Fruit fly (Drosophila melanogaster): ENCODE results near the gene dgrn.

dgrn gene

DNA sequence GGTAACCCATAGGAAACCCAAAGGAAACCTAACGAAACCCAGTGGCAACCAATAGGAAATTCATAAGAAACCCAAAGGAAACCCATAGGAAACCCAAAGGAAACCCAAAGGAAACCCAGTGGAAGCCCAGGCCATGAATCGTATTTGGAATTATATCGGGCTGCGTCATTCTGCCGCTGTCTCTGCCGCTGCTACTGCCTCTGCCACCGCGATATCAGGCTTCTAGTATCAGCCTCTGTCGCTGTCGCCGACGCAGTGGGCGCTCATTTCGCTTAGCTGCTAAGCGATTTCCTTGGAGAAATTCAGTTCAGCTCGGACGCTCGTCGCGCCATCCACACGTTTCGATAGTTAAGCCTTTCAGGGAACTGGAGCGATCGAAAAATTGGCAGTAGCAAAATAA lies 6.9 kb downstream of the dgrn start, which contains the start of gene CG1208:
Gene CG1208 (plus strand): TSS at position 301 of the 400 bp plus-strand sequence.
- TF ChIP-seq noc (tag; optimal IDR thresholded peaks at IDR 0.05): no peak

DNA sequence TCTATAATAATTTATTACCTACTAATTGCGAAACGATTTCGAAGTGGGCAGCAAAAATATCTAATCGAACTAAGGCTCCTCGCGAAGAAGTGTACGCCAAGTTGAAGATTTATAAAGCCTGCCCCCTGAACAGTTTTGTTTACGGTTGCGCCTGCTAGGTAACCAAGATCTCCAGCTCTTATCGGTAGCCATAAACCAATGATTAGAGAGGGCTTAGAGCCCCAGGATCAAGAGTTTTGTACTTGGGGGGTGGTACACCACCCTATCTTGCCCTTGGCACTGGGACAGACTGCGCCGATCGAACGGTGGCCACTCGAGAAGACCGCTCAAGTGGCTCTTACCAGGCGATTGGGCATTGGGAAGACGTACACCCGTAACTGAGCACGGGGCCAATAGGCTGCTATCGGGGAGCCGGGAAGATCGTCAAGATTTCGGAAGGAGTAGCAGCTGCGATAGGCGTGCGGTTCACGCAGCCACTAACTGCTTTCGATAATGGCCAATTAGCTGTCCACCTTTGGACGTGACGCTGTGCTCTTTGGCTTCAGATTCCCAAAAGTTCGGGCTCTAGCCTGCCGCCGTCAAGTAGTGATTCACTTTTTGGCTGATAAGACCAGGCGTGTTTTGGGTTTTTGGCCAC lies 8.0 kb downstream of the dgrn start:
- TF ChIP-seq noc (tag; optimal IDR thresholded peaks at IDR 0.05): peak; percentile 82

DNA sequence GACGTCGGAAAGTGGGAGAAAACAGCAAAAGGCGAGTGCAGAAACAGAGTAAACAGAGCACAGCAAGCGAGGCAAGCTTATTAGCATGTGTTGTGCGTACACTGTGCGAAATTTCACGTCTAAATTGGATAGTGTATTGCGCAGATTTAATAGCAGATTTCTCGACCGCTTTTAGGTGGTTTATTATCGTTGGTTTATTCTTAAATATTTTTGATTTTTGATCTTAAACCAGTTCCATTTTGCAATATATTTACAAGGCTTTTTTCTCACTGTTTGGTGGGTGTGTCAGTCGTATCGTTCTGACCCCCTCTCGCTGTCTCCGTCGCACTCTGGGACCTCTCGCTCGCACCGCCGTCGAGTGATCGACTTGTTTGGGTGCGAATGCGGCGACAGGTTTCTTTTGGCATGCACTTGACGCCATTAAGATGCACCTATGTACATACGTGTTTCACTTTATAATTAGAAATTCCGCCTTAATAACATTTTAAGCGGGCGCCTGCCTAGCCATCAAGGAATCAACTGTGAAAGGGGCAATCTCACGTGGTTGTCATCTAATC lies 9.6 kb downstream of the dgrn start:
- no peak for TF ChIP-seq noc (tag; optimal IDR thresholded peaks at IDR 0.05)

DNA sequence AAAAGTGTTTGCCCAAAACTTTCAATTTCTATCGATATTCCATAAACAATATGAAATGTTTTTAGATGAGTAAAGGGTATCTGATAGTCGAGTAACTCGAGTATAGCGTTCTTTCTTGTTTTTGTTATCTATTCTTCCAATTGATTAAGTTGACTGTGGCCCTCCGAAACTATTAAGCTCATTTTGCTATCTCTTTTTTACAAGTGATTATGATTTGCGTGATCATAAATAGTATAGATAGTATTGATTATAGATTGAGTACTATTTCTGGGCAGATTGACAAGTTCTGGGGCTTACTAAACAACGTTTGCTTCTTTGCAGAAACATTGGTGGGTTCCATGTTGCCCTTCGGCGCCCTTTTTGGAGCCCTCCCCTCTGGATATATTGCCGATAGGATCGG lies 12.1 kb downstream of the dgrn start:
- no peak for TF ChIP-seq noc (tag; optimal IDR thresholded peaks at IDR 0.05)

DNA sequence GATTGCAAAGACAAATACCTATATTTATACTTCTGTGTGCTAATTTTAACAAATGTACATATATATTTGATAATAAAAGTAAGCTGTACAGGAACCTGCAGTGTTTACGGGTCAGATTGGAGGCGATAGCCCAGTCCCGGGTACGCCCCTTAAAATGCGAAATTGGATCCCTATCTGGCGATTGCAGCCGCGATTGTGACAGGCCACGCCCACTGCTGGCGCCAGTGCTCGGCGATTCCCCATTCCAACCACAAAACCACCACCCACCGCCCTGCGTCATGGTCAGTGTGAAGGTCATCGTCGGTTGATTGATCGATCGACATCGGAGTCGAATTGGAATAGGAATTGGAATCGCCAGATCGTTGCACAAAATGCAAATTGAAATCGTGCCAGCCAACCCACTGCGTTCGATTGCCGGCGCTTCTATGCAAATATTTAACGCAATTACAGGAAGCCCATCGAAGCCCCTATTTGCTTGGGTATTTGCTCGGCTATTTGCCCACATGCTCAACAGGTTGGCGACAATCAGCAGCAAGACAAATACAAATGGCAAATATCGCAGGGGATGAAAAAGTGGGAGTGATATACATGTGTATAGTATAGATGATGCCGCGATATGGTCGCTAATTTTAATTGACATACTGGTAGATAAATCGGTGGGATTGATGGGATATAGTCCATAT lies 14.4 kb downstream of the dgrn start:
- TF ChIP-seq noc (tag; optimal IDR thresholded peaks at IDR 0.05): no peak

DNA sequence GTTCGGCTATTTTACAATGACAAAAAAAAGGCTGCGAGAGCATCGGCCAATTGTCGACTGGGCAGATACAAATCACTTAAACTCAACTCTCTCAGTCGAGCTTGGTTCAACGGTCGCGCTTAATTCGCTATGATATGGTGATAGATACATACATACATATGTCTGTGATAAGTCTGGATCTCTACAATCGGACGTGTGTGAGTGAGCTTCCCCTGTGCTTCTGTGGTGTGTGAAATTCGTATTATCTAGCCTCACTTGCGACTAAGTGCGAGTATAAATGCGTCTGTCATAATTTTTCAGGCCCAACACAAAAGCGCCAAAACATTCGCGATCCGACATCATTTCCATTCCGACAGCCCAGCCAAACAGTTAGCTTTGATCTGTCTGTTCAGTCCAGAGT lies 16.5 kb downstream of the dgrn start, which contains the start of gene CG1213:
Gene CG1213 (plus strand): TSS at position 301 of the 400 bp plus-strand sequence.
- TF ChIP-seq noc (tag; optimal IDR thresholded peaks at IDR 0.05): no peak

DNA sequence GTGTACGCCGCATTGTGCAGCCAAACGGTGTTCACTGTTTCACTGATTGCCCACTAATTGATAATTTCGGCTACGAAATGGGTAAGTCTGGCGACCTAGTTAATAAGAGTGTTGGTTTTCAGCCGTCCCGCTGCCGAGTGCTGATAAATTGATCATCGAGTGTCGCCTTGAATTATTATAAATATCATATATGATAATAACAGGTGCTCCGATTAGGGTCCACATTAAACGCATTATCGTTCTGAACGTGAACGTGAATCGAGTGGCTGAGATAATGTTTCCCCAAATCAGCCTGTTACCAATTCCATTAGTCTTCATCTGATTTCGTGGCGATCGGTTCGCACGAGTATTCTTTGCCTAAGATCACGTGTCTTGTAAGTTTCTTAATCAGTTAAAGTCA lies 16.9 kb downstream of the dgrn start:
- no peak for TF ChIP-seq noc (tag; optimal IDR thresholded peaks at IDR 0.05)

DNA sequence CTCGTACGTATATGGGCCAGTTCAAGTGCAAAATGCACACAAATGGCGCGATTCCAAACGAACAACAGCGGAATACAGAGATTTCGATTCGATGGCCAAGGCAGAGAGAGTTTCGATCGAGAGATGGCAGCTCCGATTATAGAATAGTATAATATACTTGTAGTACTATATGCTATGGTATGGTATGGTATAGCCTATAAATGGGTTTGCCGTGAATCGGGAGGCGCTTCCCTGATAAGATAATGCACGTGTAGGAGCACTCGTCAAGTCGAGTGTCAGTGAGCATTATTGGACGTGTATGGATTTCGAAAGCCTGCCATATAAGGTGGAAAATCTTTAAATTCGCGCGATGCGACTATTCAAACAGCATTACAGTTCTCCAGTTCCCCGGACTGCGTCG lies 19.1 kb downstream of the dgrn start:
- TF ChIP-seq noc (tag; optimal IDR thresholded peaks at IDR 0.05): no peak

DNA sequence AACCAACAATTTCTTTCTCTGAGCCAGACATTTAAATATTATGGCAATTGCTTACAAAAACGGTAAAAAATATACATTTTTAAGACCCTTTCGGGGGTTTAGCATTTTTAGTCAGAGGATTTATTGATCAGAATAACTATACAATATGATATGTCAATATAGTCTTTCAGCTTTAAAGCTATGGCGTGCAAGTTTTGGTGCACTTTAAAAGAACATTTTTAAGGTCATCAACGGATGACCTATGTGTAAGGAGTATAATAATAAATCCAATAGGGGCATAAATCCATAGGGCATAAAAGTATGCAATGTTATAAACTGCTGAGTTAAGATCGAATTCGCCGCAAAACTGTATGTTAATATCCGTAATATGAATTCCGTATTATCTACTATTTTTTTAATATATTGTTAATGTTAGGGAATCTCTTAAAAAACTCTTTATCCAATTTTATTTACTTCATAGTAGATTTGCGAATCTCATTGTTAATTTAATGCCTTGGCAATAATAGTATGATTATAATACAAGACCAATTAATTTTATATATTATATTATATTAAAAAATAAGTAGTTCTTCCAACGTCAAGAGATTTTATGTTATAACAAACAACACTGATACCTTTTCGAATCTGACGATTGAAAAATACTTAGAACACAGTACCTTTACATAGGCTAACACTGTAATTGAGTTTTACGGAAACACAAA lies 22.3 kb downstream of the dgrn start, which contains the start of gene CG14676:
Gene CG14676 (plus strand): TSS at position 651 of the 701 bp plus-strand sequence.
- no peak for TF ChIP-seq noc (tag; optimal IDR thresholded peaks at IDR 0.05)

DNA sequence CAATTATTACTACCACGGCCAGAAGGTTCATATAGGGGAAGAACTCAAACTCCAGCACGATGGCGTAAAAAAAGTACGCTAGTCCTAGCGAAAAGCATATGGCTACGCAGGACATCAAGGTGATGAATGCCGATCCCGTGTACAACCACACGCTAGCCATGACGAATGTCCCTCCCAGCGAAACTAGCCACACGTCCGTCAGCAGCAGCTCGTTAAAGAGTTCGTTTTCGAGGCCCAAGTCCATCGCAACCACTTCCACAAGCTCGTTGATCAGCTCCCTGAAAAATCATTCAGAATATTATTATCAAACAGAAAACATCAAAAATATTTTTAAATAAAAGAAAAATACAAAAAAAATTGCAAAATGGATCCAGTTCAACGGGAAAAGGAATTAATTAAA lies 28.6 kb downstream of the dgrn start, which contains the start of gene CG34287:
Gene CG34287 (plus strand): TSS at position 301 of the 400 bp plus-strand sequence.
- TF ChIP-seq noc (tag; optimal IDR thresholded peaks at IDR 0.05): no peak

DNA sequence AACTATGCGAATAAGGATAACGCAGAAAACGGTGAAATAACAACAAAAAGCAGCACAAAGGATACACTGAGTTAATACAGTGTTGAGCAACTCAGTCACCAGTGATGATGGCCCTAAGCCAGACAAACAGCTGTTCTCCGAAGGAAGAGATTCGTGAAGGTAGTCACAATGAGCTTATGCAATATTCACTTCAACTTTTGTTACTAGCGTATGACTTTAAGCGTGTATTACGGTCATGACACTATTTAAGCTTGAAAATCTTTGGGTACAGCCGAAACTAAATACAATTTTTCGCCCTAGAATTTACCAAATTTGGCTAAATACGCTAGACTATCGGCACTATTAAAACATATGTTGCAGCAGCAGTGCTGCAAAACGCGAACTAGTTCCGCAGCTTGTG lies 31.8 kb downstream of the dgrn start, which contains the start of the genes disp and ECSIT:
Gene disp (minus strand): TSS at position 97 of the 400 bp plus-strand sequence.
Gene ECSIT (plus strand): TSS at position 371 of the 400 bp plus-strand sequence.
- no peak for TF ChIP-seq noc (tag; optimal IDR thresholded peaks at IDR 0.05)

DNA sequence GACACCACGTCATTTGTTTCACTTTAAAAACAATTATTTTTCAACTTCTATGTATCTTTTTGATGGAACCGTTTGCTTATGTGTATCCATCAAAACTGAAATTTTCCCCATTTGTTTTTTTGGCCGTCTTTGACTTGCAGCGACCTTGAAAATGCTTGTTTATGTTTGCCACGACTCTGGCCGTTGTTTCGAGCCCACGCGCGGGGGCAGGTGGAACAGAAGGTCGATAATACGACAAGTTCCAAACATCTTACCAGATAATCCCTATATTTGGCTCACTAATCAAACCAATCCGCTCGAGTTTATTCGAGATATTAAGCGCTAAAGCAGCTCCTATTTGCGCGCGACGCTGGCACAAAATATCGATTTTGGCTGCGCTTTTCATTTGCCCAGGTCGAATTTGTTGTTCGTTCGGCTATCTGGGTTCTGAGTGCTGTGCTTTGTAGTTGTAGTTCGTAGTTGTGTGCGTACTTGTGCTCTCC lies 36.4 kb downstream of the dgrn start:
- no peak for TF ChIP-seq noc (tag; optimal IDR thresholded peaks at IDR 0.05)

DNA sequence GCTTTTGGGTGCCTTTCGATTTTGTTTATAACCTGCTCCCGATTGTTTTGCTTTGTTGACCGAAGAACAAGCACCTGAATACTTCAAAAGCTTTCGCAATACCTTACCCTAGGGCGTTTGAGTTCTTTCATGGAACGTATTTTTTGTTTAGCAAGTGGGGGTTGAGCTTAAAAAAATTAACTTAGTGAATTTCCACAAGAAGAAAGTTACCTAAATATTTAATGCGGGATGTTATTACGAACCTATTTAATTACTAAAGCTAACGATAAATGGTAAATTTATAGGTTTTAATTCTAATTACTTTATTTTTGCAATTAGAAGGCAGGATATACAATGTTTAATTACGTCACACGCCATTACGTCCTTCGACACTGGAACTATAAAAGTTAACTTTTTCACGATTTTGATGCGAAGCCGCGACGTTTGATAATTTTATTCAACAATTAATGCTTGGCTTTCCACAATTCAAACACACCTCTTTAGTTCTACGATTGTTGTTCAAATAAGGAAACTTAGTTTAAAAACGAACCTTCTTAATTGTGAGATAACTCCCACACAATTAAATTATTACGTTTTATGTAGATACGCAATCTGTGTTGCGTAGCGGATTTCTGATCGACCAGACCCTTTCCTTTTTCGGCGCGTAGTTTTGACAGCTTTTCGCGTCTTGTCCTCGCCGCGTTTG lies 36.9 kb downstream of the dgrn start:
- TF ChIP-seq noc (tag; optimal IDR thresholded peaks at IDR 0.05): peak; percentile 56

DNA sequence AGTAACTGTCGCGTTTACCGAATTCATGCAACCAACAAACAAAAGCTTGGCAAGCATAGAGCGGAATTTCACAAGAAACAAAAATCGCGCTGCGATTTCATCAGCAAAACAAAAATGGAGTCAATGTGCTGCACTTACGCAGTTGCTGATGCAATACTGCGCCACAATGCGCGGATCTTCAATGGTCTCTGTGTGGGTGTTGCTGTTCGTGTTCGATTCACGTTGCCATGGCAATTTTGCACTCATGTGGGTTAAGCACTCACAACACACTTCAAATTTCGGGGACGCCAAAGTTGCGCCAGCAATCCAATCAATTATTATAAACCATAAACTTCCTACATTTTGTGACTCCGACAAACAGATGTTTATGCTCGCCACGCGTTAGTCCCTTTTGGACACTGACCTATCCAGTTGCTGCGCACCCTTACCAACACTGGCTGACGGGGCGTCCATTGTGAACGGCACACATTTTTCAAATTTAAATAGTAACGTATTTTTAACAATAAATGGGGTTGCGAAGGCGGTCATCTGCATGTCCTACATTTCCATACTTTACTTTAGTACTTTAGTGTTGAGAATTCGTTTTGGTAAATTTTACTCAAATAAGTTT lies 37.7 kb downstream of the dgrn start, which contains the start of gene CG2017:
Gene CG2017 (minus strand): TSS at position 374 of the 610 bp plus-strand sequence.
- TF ChIP-seq noc (tag; optimal IDR thresholded peaks at IDR 0.05): no peak

DNA sequence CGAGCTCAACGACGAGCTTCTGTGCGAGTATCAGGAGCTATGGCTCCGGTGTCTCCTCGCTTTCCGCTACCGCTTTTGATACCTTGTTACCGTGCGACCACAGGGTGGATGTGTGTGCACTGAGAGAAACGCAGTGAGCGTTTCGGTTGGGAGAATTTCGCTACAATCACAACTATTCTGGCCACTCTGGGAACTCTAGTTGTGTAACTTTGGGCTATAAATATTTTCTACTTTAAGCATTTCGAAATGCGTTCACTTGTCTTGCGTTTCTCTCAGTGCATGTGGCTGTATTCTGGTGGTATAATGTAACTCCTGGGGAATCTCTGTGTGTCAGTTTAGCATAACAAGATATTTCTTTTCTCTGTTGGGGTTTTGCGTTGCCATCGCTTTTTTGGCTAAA lies 47.0 kb downstream of the dgrn start:
- TF ChIP-seq noc (tag; optimal IDR thresholded peaks at IDR 0.05): no peak

All from whole organism, larva.